Fruit fly (Drosophila melanogaster) whole organism, pupa: Measurements from ENCODE around the gene car.

ENCODE experiments used
- CG10348 ChIP-seq: fragments of 200-800 bp; sonication (Bioruptor generic); IDR thresholded peaks from 2 replicates; pipeline ENCODE4 v1.3.6; 2022; ENCODE audit warnings: missing biosample characterization, missing genetic modification characterization
- CG12605 ChIP-seq: fragments of 200-800 bp; sonication (Bioruptor generic); IDR thresholded peaks from 2 replicates; pipeline ENCODE4 v1.3.6; 2022; ENCODE audit warnings: missing biosample characterization, missing genetic modification characterization
- CG13204 ChIP-seq: fragments of 200-800 bp; sonication (Bioruptor generic); optimal IDR thresholded peaks from 2 replicates; lab custom pipeline; 2018; ENCODE audit warnings: missing biosample characterization, mild to moderate bottlenecking, missing genetic modification characterization, moderate library complexity
- CG14655 ChIP-seq: fragments of 200-800 bp; sonication (Bioruptor generic); optimal IDR thresholded peaks from 3 replicates; lab custom pipeline; 2017; ENCODE audit warnings: mild to moderate bottlenecking, missing biosample characterization, missing genetic modification reagents, missing genetic modification characterization
- CG15710 ChIP-seq: fragments of 200-800 bp; sonication (Bioruptor generic); optimal IDR thresholded peaks from 2 replicates; lab custom pipeline; 2018; ENCODE audit warnings: missing biosample characterization, mild to moderate bottlenecking, missing genetic modification characterization, moderate library complexity
- CG32121 ChIP-seq: fragments of 200-800 bp; sonication (Bioruptor generic); IDR thresholded peaks from 2 replicates; pipeline ENCODE4 v1.3.6; 2022; ENCODE audit warnings: missing biosample characterization, missing genetic modification characterization
- CG4496 ChIP-seq: fragments of 200-800 bp; sonication (Bioruptor generic); IDR thresholded peaks from 3 replicates; pipeline ENCODE4 v1.3.6; 2022; ENCODE audit warnings: missing biosample characterization, missing genetic modification characterization
- CG8159 ChIP-seq: fragments of 200-800 bp; sonication (Bioruptor generic); optimal IDR thresholded peaks from 3 replicates; lab custom pipeline; 2018; ENCODE audit warnings: missing biosample characterization, mild to moderate bottlenecking, missing genetic modification characterization, moderate library complexity
- CG8301 ChIP-seq: fragments of 200-800 bp; sonication (Bioruptor generic); optimal IDR thresholded peaks from 2 replicates; lab custom pipeline; 2018; ENCODE audit warnings: missing biosample characterization, mild to moderate bottlenecking, missing genetic modification characterization
- CG9948 ChIP-seq: fragments of 200-800 bp; sonication (Bioruptor generic); optimal IDR thresholded peaks from 2 replicates; lab custom pipeline; 2018; ENCODE audit warnings: missing biosample characterization, mild to moderate bottlenecking, missing genetic modification characterization, moderate library complexity
- D1 ChIP-seq: fragments of 200-800 bp; sonication (Bioruptor generic); optimal IDR thresholded peaks from 2 replicates; lab custom pipeline; 2018; ENCODE audit warnings: missing biosample characterization, mild to moderate bottlenecking, missing genetic modification characterization, moderate library complexity
- EcR ChIP-seq: fragments of 200-800 bp; sonication (Bioruptor generic); optimal IDR thresholded peaks from 3 replicates; lab custom pipeline; 2019; ENCODE audit warnings: missing biosample characterization, missing genetic modification characterization, mild to moderate bottlenecking, moderate library complexity, missing genetic modification reagents
- Ets98B ChIP-seq: fragments of 200-800 bp; sonication (Bioruptor generic); IDR thresholded peaks from 2 replicates; pipeline ENCODE4 v1.3.6; 2022; ENCODE audit warnings: missing biosample characterization, missing genetic modification characterization
- Pif1B ChIP-seq: fragments of 200-800 bp; sonication (Bioruptor generic); optimal IDR thresholded peaks from 3 replicates; lab custom pipeline; 2016; ENCODE audit warnings: missing biosample characterization, missing genetic modification characterization
- Snoo ChIP-seq: fragments of 200-800 bp; sonication (Bioruptor generic); optimal IDR thresholded peaks from 3 replicates; lab custom pipeline; 2017; ENCODE audit warnings: missing biosample characterization, mild to moderate bottlenecking, missing genetic modification characterization, inconsistent platforms
- fd96Ca ChIP-seq: fragments of 200-800 bp; sonication (Bioruptor generic); IDR thresholded peaks from 3 replicates; pipeline ENCODE4 v1.3.6; 2022; ENCODE audit warnings: missing biosample characterization, missing genetic modification characterization
- gl ChIP-seq: fragments of 200-800 bp; sonication (Bioruptor generic); optimal IDR thresholded peaks from 2 replicates; lab custom pipeline; 2018; ENCODE audit warnings: missing biosample characterization, mild to moderate bottlenecking, missing genetic modification characterization
- rn ChIP-seq: fragments of 200-800 bp; sonication (Bioruptor generic); IDR thresholded peaks from 2 replicates; pipeline ENCODE4 v1.3.6; 2022; ENCODE audit warnings: missing biosample characterization, missing genetic modification characterization

The car gene

dm6 chrX:19618183-19618740 lies 52.4 kb downstream of the car start, which contains the start of the genes Pstk and Tim9b:
Gene Pstk, minus strand, starts transcription at chrX:19618537.
Gene Tim9b, minus strand, starts transcription at chrX:19618537.
- no peak for TF ChIP-seq fd96Ca (GFP tag; lab: Robert Waterston, UW)
- TF ChIP-seq CG13204: no peak
- TF ChIP-seq Snoo (tag; lab: Kevin White, UChicago): no peak
- no peak for TF ChIP-seq Pif1B
- no peak for TF ChIP-seq CG15710 (tag; lab: Kevin White, UChicago)
- no peak for TF ChIP-seq Ets98B
- no peak for TF ChIP-seq CG4496 (GFP tag; lab: Robert Waterston, UW)
- no peak for TF ChIP-seq rn
- TF ChIP-seq CG10348 (GFP tag; lab: Robert Waterston, UW): no peak
- no peak for TF ChIP-seq CG14655 (GFP tag; lab: Kevin White, UChicago)
- TF ChIP-seq EcR: no peak
- no peak for TF ChIP-seq CG8301
- TF ChIP-seq D1: no peak
- TF ChIP-seq CG12605: no peak
- TF ChIP-seq CG9948: no peak
- TF ChIP-seq CG8159: no peak
- TF ChIP-seq CG32121 (GFP tag; lab: Robert Waterston, UW): no peak
- TF ChIP-seq gl (tag; lab: Kevin White, UChicago): no peak
